Worm (Caenorhabditis elegans) whole organism, mixed stage, embryonic: ENCODE results near the gene tag-294.

Experiments used
- ceh-43 ChIP-seq: fragments of 200-800 bp; sonication (Bioruptor generic); optimal IDR thresholded peaks from 2 replicates; lab custom pipeline; 2018; ENCODE audit warnings: mild to moderate bottlenecking, missing genetic modification characterization, moderate library complexity, missing compliant biosample characterization
- ces-1 ChIP-seq: fragments of 150-350 bp; optimal IDR thresholded peaks from 2 replicates; lab custom pipeline; 2014; ENCODE audit warnings: missing biosample characterization, missing genetic modification reagents, missing genetic modification characterization
- cnd-1 ChIP-seq: fragments of 200-800 bp; sonication (Bioruptor generic); optimal IDR thresholded peaks from 2 replicates; lab custom pipeline; 2018; ENCODE audit warnings: mild to moderate bottlenecking, missing genetic modification characterization, missing compliant biosample characterization
- elt-1 ChIP-seq: sonication (generic microtip); optimal IDR thresholded peaks from 2 replicates; lab custom pipeline; 2017; ENCODE audit warnings: missing genetic modification characterization, mild to moderate bottlenecking, missing compliant biosample characterization, antibody characterized with exemption, moderate library complexity, borderline replicate concordance; ENCODE audit not compliant: insufficient read depth
- nhr-12 ChIP-seq: fragments of 150-350 bp; optimal IDR thresholded peaks from 2 replicates; lab custom pipeline; 2014; ENCODE audit warnings: missing biosample characterization, missing genetic modification characterization
- pha-4 ChIP-seq: fragments of 150-350 bp; optimal IDR thresholded peaks from 2 replicates; lab custom pipeline; 2018; ENCODE audit warnings: missing biosample characterization, missing genetic modification reagents, missing genetic modification characterization

ce11 chrX:5710637-5711036 is 52.6 kb downstream of the tag-294 start, which contains the start of gene cat-1:
- TF ChIP-seq nhr-12 (tag; lab: Kevin White, UChicago) (no peak), ces-1 (GFP tag; lab: Kevin White, UChicago) (no peak), pha-4 (tag; lab: Kevin White, UChicago) (no peak), cnd-1 (no peak), elt-1 (no peak), ceh-43 (no peak)
